Fruit fly (Drosophila melanogaster) whole organism, prepupa: Measurements from ENCODE around the gene CG31104.

ENCODE experiments used
- CG31627 ChIP-seq: fragments of 200-800 bp; sonication (Bioruptor generic); optimal IDR thresholded peaks from 3 replicates; lab custom pipeline; 2016; ENCODE audit warnings: missing biosample characterization, missing genetic modification characterization
- CG4318 ChIP-seq: fragments of 200-800 bp; sonication (Bioruptor generic); optimal IDR thresholded peaks from 3 replicates; lab custom pipeline; 2017; ENCODE audit warnings: missing biosample characterization, mild to moderate bottlenecking, missing genetic modification characterization
- CG6276 ChIP-seq: fragments of 200-800 bp; sonication (Bioruptor generic); optimal IDR thresholded peaks from 2 replicates; lab custom pipeline; 2017; ENCODE audit warnings: missing biosample characterization, mild to moderate bottlenecking, missing genetic modification characterization
- CG6792 ChIP-seq: fragments of 200-800 bp; sonication (Bioruptor generic); optimal IDR thresholded peaks from 3 replicates; lab custom pipeline; 2016; ENCODE audit warnings: missing biosample characterization, missing genetic modification characterization
- CG6854 ChIP-seq: fragments of 200-800 bp; sonication (Bioruptor generic); optimal IDR thresholded peaks from 2 replicates; lab custom pipeline; 2017; ENCODE audit warnings: missing biosample characterization, mild to moderate bottlenecking, missing genetic modification characterization
- CG8119 ChIP-seq: fragments of 200-800 bp; sonication (Bioruptor generic); IDR thresholded peaks from 3 replicates; pipeline ENCODE4 v1.3.6; 2022; ENCODE audit warnings: missing biosample characterization, missing genetic modification characterization
- Gug ChIP-seq: fragments of 200-800 bp; sonication (Bioruptor generic); IDR thresholded peaks from 2 replicates; pipeline ENCODE4 v1.3.6; 2022; ENCODE audit warnings: missing biosample characterization, missing genetic modification characterization
- Hr39 ChIP-seq: fragments of 200-800 bp; sonication (Bioruptor generic); optimal IDR thresholded peaks from 2 replicates; lab custom pipeline; 2016; ENCODE audit warnings: missing biosample characterization, missing genetic modification characterization
- cyc ChIP-seq: fragments of 200-800 bp; sonication (Bioruptor generic); optimal IDR thresholded peaks from 3 replicates; lab custom pipeline; 2016; ENCODE audit warnings: missing biosample characterization, missing genetic modification characterization
- fd85E ChIP-seq: fragments of 200-800 bp; sonication (Bioruptor generic); optimal IDR thresholded peaks from 3 replicates; lab custom pipeline; 2016; ENCODE audit warnings: missing biosample characterization, missing genetic modification characterization

dm6 chr3R:25247379-25247869, 37.8 kb upstream of the CG31104 start, which contains the start of the genes RpS27 and Nup37:
- TF ChIP-seq CG6854 (GFP tag; lab: Kevin White, UChicago) (peak; percentile 98), Gug (GFP tag; lab: Robert Waterston, UW) (peak; percentile 77), CG8119 (GFP tag; lab: Robert Waterston, UW) (peak; percentile 57; the same call in 2 of the 3 replicates), CG31627 (GFP tag; lab: Kevin White, UChicago) (peak; percentile 97), cyc (GFP tag; lab: Kevin White, UChicago) (peak; percentile 98), CG6792 (peak; percentile 91), CG6276 (GFP tag; lab: Kevin White, UChicago) (no peak), CG4318 (no peak), Hr39 (GFP tag; lab: Kevin White, UChicago) (peak; percentile 97), fd85E (GFP tag; lab: Kevin White, UChicago) (peak; percentile 89)
